Fruit fly (Drosophila melanogaster) whole organism, prepupa: ENCODE measurements around the gene Sap30.

Source experiments
- CG10669 ChIP-seq: fragments of 200-800 bp; sonication (Bioruptor generic); optimal IDR thresholded peaks from 3 replicates; lab custom pipeline; 2018; ENCODE audit warnings: missing biosample characterization, mild to moderate bottlenecking, missing genetic modification characterization, moderate library complexity
- CG11294 ChIP-seq: fragments of 200-800 bp; sonication (Bioruptor generic); IDR thresholded peaks from 2 replicates; pipeline ENCODE4 v1.3.6; 2022; ENCODE audit warnings: missing biosample characterization, missing genetic modification characterization
- CG11762 ChIP-seq: fragments of 200-800 bp; sonication (Bioruptor generic); optimal IDR thresholded peaks from 3 replicates; lab custom pipeline; 2016; ENCODE audit warnings: missing biosample characterization, missing genetic modification characterization; ENCODE audit not compliant: insufficient read depth
- CG11902 ChIP-seq: fragments of 200-800 bp; sonication (Bioruptor generic); optimal IDR thresholded peaks from 3 replicates; lab custom pipeline; 2016; ENCODE audit warnings: missing biosample characterization, missing genetic modification characterization
- CG16779 ChIP-seq: fragments of 200-800 bp; sonication (Bioruptor generic); optimal IDR thresholded peaks from 3 replicates; lab custom pipeline; 2017; ENCODE audit warnings: missing biosample characterization, mild to moderate bottlenecking, missing genetic modification characterization
- CG3032 ChIP-seq: fragments of 200-800 bp; optimal IDR thresholded peaks from 2 replicates; lab custom pipeline; 2019; ENCODE audit warnings: missing biosample characterization, mild to moderate bottlenecking, missing genetic modification characterization, moderate library complexity
- CG31627 ChIP-seq: fragments of 200-800 bp; sonication (Bioruptor generic); optimal IDR thresholded peaks from 3 replicates; lab custom pipeline; 2016; ENCODE audit warnings: missing biosample characterization, missing genetic modification characterization
- CG34406 ChIP-seq: fragments of 200-800 bp; sonication (Bioruptor generic); optimal IDR thresholded peaks from 3 replicates; lab custom pipeline; 2016; ENCODE audit warnings: missing biosample characterization, missing genetic modification characterization
- CG4318 ChIP-seq: fragments of 200-800 bp; sonication (Bioruptor generic); optimal IDR thresholded peaks from 3 replicates; lab custom pipeline; 2017; ENCODE audit warnings: missing biosample characterization, mild to moderate bottlenecking, missing genetic modification characterization
- CG6276 ChIP-seq: fragments of 200-800 bp; sonication (Bioruptor generic); optimal IDR thresholded peaks from 2 replicates; lab custom pipeline; 2017; ENCODE audit warnings: missing biosample characterization, mild to moderate bottlenecking, missing genetic modification characterization
- CG6792 ChIP-seq: fragments of 200-800 bp; sonication (Bioruptor generic); optimal IDR thresholded peaks from 3 replicates; lab custom pipeline; 2016; ENCODE audit warnings: missing biosample characterization, missing genetic modification characterization
- CG6808 ChIP-seq: fragments of 200-800 bp; sonication (Bioruptor generic); optimal IDR thresholded peaks from 3 replicates; lab custom pipeline; 2017; ENCODE audit warnings: missing biosample characterization, missing genetic modification characterization, mild to moderate bottlenecking, moderate library complexity, missing genetic modification reagents
- CG6854 ChIP-seq: fragments of 200-800 bp; sonication (Bioruptor generic); optimal IDR thresholded peaks from 2 replicates; lab custom pipeline; 2017; ENCODE audit warnings: missing biosample characterization, mild to moderate bottlenecking, missing genetic modification characterization
- CG7368 ChIP-seq: fragments of 200-800 bp; sonication (Bioruptor generic); optimal IDR thresholded peaks from 3 replicates; lab custom pipeline; 2016; ENCODE audit warnings: missing biosample characterization, missing genetic modification characterization
- CG8119 ChIP-seq: fragments of 200-800 bp; sonication (Bioruptor generic); IDR thresholded peaks from 3 replicates; pipeline ENCODE4 v1.3.6; 2022; ENCODE audit warnings: missing biosample characterization, missing genetic modification characterization
- CG8632 ChIP-seq: fragments of 200-800 bp; sonication (Bioruptor generic); optimal IDR thresholded peaks from 3 replicates; lab custom pipeline; 2016; ENCODE audit warnings: missing biosample characterization, missing genetic modification characterization
- CG9139 ChIP-seq: fragments of 200-800 bp; sonication (Bioruptor generic); optimal IDR thresholded peaks from 3 replicates; lab custom pipeline; 2017; ENCODE audit warnings: missing biosample characterization, mild to moderate bottlenecking, missing genetic modification characterization
- Eip75B ChIP-seq: fragments of 200-800 bp; sonication (Bioruptor generic); optimal IDR thresholded peaks from 3 replicates; lab custom pipeline; 2016; ENCODE audit warnings: missing biosample characterization, missing genetic modification characterization
- Eip78C ChIP-seq: fragments of 200-800 bp; sonication (Bioruptor generic); peaks from one replicate; lab custom pipeline; 2016; ENCODE audit warnings: missing biosample characterization, missing genetic modification characterization
- Eip93F ChIP-seq: fragments of 200-800 bp; sonication (Bioruptor generic); optimal IDR thresholded peaks from 2 replicates; lab custom pipeline; 2016; ENCODE audit warnings: missing biosample characterization, mild to moderate bottlenecking, missing genetic modification characterization
- Ets21C ChIP-seq: fragments of 200-800 bp; sonication (Bioruptor generic); optimal IDR thresholded peaks from 3 replicates; lab custom pipeline; 2016; ENCODE audit warnings: missing biosample characterization, missing genetic modification characterization
- Ets96B ChIP-seq: fragments of 200-800 bp; optimal IDR thresholded peaks from 2 replicates; lab custom pipeline; 2019; ENCODE audit warnings: missing biosample characterization, mild to moderate bottlenecking, missing genetic modification characterization, moderate library complexity
- Gug ChIP-seq: fragments of 200-800 bp; sonication (Bioruptor generic); IDR thresholded peaks from 2 replicates; pipeline ENCODE4 v1.3.6; 2022; ENCODE audit warnings: missing biosample characterization, missing genetic modification characterization
- Hr38 ChIP-seq: sonication (Bioruptor generic); optimal IDR thresholded peaks from 2 replicates; lab custom pipeline; 2016; ENCODE audit warnings: missing biosample characterization, missing genetic modification characterization
- Hr39 ChIP-seq: fragments of 200-800 bp; sonication (Bioruptor generic); optimal IDR thresholded peaks from 2 replicates; lab custom pipeline; 2016; ENCODE audit warnings: missing biosample characterization, missing genetic modification characterization
- Lpt ChIP-seq: fragments of 200-800 bp; sonication (Bioruptor generic); optimal IDR thresholded peaks from 3 replicates; lab custom pipeline; 2016; ENCODE audit warnings: missing biosample characterization, missing genetic modification characterization
- OdsH ChIP-seq: fragments of 200-800 bp; sonication (Bioruptor generic); optimal IDR thresholded peaks from 3 replicates; lab custom pipeline; 2016; ENCODE audit warnings: missing biosample characterization, missing genetic modification characterization
- Smox ChIP-seq: fragments of 200-800 bp; sonication (Bioruptor generic); optimal IDR thresholded peaks from 3 replicates; lab custom pipeline; 2016; ENCODE audit warnings: missing biosample characterization, missing genetic modification characterization
- Sox102F ChIP-seq: fragments of 200-800 bp; sonication (Bioruptor generic); optimal IDR thresholded peaks from 2 replicates; lab custom pipeline; 2016; ENCODE audit warnings: missing biosample characterization, mild to moderate bottlenecking, missing genetic modification characterization
- Sox14 ChIP-seq: fragments of 200-800 bp; sonication (Bioruptor generic); optimal IDR thresholded peaks from 3 replicates; lab custom pipeline; 2016; ENCODE audit warnings: missing biosample characterization, missing genetic modification characterization
- achi ChIP-seq: fragments of 200-800 bp; sonication (Bioruptor generic); optimal IDR thresholded peaks from 3 replicates; lab custom pipeline; 2016; ENCODE audit warnings: missing biosample characterization, missing genetic modification characterization
- acj6 ChIP-seq: fragments of 200-800 bp; sonication (Bioruptor generic); optimal IDR thresholded peaks from 3 replicates; lab custom pipeline; 2016; ENCODE audit warnings: missing biosample characterization, missing genetic modification characterization
- cyc ChIP-seq: fragments of 200-800 bp; sonication (Bioruptor generic); optimal IDR thresholded peaks from 3 replicates; lab custom pipeline; 2016; ENCODE audit warnings: missing biosample characterization, missing genetic modification characterization
- dsx ChIP-seq: fragments of 200-800 bp; optimal IDR thresholded peaks from 3 replicates; lab custom pipeline; 2019; ENCODE audit warnings: missing biosample characterization, mild to moderate bottlenecking, missing genetic modification characterization, moderate library complexity; ENCODE audit not compliant: poor library complexity, severe bottlenecking
- eg ChIP-seq: fragments of 200-800 bp; sonication (Bioruptor generic); IDR thresholded peaks from 3 replicates; pipeline ENCODE4 v1.3.6; 2022; ENCODE audit warnings: missing biosample characterization, missing genetic modification characterization
- fd59A ChIP-seq: fragments of 200-800 bp; sonication (Bioruptor generic); optimal IDR thresholded peaks from 2 replicates; lab custom pipeline; 2017; ENCODE audit warnings: missing biosample characterization, mild to moderate bottlenecking, missing genetic modification characterization, missing genetic modification reagents
- fd85E ChIP-seq: fragments of 200-800 bp; sonication (Bioruptor generic); optimal IDR thresholded peaks from 3 replicates; lab custom pipeline; 2016; ENCODE audit warnings: missing biosample characterization, missing genetic modification characterization
- fkh ChIP-seq: fragments of 200-800 bp; sonication (Bioruptor generic); optimal IDR thresholded peaks from 3 replicates; lab custom pipeline; 2017; ENCODE audit warnings: missing biosample characterization, mild to moderate bottlenecking, missing genetic modification characterization, moderate library complexity
- net ChIP-seq: fragments of 200-800 bp; sonication (Bioruptor generic); optimal IDR thresholded peaks from 3 replicates; lab custom pipeline; 2016; ENCODE audit warnings: missing biosample characterization, missing genetic modification characterization
- pdm3 ChIP-seq: fragments of 200-800 bp; sonication (Bioruptor generic); optimal IDR thresholded peaks from 3 replicates; lab custom pipeline; 2016; ENCODE audit warnings: missing biosample characterization, missing genetic modification characterization
- salr ChIP-seq, 2 experiments: fragments of 200-800 bp; sonication (Bioruptor generic); optimal IDR thresholded peaks; 3 replicates each; lab custom pipeline; 2016 to 2018; ENCODE audit warnings: missing biosample characterization in 2 of 2, missing genetic modification characterization in 2 of 2, mild to moderate bottlenecking in 1 of 2
- spab ChIP-seq: fragments of 200-800 bp; sonication (Bioruptor generic); optimal IDR thresholded peaks from 2 replicates; lab custom pipeline; 2017; ENCODE audit warnings: missing biosample characterization, mild to moderate bottlenecking, missing genetic modification characterization, missing genetic modification reagents
- ss ChIP-seq, 2 experiments: fragments of 200-800 bp; sonication (Bioruptor generic); optimal IDR thresholded peaks; 2 replicates in 1 of 2; 3 replicates in 1 of 2; lab custom pipeline; 2017 to 2018; ENCODE audit warnings: mild to moderate bottlenecking in 2 of 2, missing biosample characterization in 2 of 2, missing genetic modification characterization in 2 of 2, moderate library complexity in 1 of 2
- svp ChIP-seq: fragments of 200-800 bp; sonication (Bioruptor generic); peaks from one replicate; lab custom pipeline; 2016; ENCODE audit warnings: missing biosample characterization, missing genetic modification characterization
- vri ChIP-seq: fragments of 200-800 bp; sonication (Bioruptor generic); optimal IDR thresholded peaks from 3 replicates; lab custom pipeline; 2016; ENCODE audit warnings: missing biosample characterization, mild to moderate bottlenecking, missing genetic modification characterization

The Sap30 gene

dm6 chrX:16805768-16806167, 18.7 kb downstream of the Sap30 start, which contains the start of gene ppk28:
Gene ppk28 (plus strand): TSS chrX:16806068.
- TF ChIP-seq dsx (GFP tag; lab: Kevin White, UChicago) (no peak), Sox102F (no peak), vri (GFP tag; lab: Kevin White, UChicago) (no peak), CG10669 (GFP tag; lab: Kevin White, UChicago) (no peak), CG11902 (no peak), CG11762 (GFP tag; lab: Kevin White, UChicago) (no peak), CG6854 (GFP tag; lab: Kevin White, UChicago) (no peak), spab (GFP tag; lab: Kevin White, UChicago) (no peak), svp (no peak), Ets96B (tag; lab: Kevin White, UChicago) (no peak), CG6276 (GFP tag; lab: Kevin White, UChicago) (no peak)

DNA sequence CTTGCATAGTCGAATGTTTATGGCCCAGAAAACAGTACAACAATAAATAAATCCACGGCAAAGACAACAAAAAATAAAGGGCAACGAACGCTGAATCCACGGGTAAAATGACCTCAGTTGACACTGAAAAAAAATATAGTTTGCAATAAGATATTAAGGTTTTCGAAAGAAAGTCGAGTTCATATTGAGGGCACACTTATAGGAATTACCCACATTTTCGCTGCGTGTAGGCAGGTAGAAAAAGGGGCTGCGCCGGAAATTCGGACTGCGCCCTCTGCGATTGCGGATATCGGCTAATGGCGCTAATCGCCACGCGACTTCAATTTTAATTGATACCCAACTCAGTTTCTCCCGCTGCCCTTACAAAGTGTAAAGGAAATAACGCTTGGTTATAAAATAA, 21.6 kb downstream of the Sap30 start:
- TF ChIP-seq Eip78C (GFP tag; lab: Kevin White, UChicago) (peak; percentile 29), Hr39 (GFP tag; lab: Kevin White, UChicago) (no peak), fd85E (GFP tag; lab: Kevin White, UChicago) (no peak)

dm6 chrX:16809093-16809492, 22.0 kb downstream of the Sap30 start:
- TF ChIP-seq Hr39 (GFP tag; lab: Kevin White, UChicago) (no peak), Gug (GFP tag; lab: Robert Waterston, UW) (no peak), Hr38 (GFP tag; lab: Kevin White, UChicago) (no peak), Eip78C (GFP tag; lab: Kevin White, UChicago) (no peak), Sox14 (GFP tag; lab: Kevin White, UChicago) (no peak), pdm3 (GFP tag; lab: Kevin White, UChicago) (no peak), CG16779 (tag; lab: Kevin White, UChicago) (no peak), acj6 (GFP tag; lab: Kevin White, UChicago) (no peak), CG8119 (no peak), Lpt (GFP tag; lab: Kevin White, UChicago) (no peak), CG10669 (GFP tag; lab: Kevin White, UChicago) (no peak), Eip93F (GFP tag; lab: Kevin White, UChicago) (no peak), CG3032 (tag; lab: Kevin White, UChicago) (no peak), Eip75B (GFP tag; lab: Kevin White, UChicago) (no peak), CG11902 (no peak)
- TF ChIP-seq, all 60 proteins: peak for 0

DNA sequence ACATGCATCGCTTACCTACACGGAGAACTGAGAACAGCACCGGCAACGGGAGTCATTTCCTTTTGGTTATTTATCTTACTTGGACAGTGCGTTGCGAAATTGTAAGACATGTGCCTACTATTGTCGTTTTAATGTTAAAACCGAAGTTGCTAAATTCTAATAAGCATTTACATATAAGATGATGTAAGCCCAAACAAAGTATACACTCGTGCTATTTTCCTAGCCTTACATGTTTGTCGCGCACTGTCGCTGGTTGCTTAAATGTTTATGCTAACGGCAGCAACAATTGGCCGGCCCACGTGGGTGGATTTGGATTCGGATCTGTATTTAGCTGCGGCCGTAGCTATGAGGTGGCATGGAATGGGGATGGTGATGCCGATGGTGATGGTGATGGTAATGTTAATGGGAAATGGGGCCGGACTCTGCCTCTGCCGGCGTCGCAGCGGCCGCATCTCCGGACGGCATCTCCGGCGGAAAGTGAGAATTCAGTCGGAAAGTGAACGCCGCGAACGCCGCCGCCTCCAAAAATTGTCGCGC, 24.2 kb downstream of the Sap30 start, which contains the start of gene CG4829:
Gene CG4829 (plus strand): TSS at position 487 of the 537 bp plus-strand sequence.
- TF ChIP-seq CG10669 (GFP tag; lab: Kevin White, UChicago) (peak; percentile 55), cyc (GFP tag; lab: Kevin White, UChicago) (peak; percentile 63), OdsH (GFP tag; lab: Kevin White, UChicago) (peak; percentile 48), CG6792 (peak; percentile 25), CG4318 (GFP tag; lab: Kevin White, UChicago) (no peak), CG11294 (GFP tag; lab: Robert Waterston, UW) (no peak), CG6276 (GFP tag; lab: Kevin White, UChicago) (no peak), CG8632 (GFP tag; lab: Kevin White, UChicago) (peak; percentile 31), net (peak; percentile 18), CG11902 (peak; percentile 43), CG6808 (GFP tag; lab: Kevin White, UChicago) (no peak), achi (GFP tag; lab: Kevin White, UChicago) (peak; percentile 35), fkh (GFP tag; lab: Kevin White, UChicago) (peak; percentile 39), CG31627 (GFP tag; lab: Kevin White, UChicago) (peak; percentile 58), CG9139 (GFP tag; lab: Kevin White, UChicago) (no peak), eg (GFP tag; lab: Robert Waterston, UW) (peak; percentile 79), salr (GFP tag; optimal IDR thresholded peaks at IDR 0.05; lab: Kevin White, UChicago) (no peak), CG7368 (peak; percentile 38), ss (GFP tag; optimal IDR thresholded peaks at IDR 0.05; lab: Kevin White, UChicago) (no peak), Ets21C (GFP tag; lab: Kevin White, UChicago) (peak; percentile 3), Smox (GFP tag; lab: Kevin White, UChicago) (no peak), spab (GFP tag; lab: Kevin White, UChicago) (no peak), Hr38 (GFP tag; lab: Kevin White, UChicago) (no peak), Hr39 (GFP tag; lab: Kevin White, UChicago) (peak; percentile 53), fd59A (GFP tag; lab: Kevin White, UChicago) (no peak), CG34406 (GFP tag; lab: Kevin White, UChicago) (peak; percentile 29)
